Fruit fly (Drosophila melanogaster): ENCODE data around the gene CG14073.

The CG14073 gene

dm6 chr3L:18861893-18862292 lies 41.4 kb upstream of the CG14073 start (continued):
- no peak for TF ChIP-seq zen2 (GFP tag; IDR thresholded peaks at IDR 0.05; ENCODE audit: partially characterized antibody)
- TF ChIP-seq CG6791 (GFP tag; IDR thresholded peaks at IDR 0.05; ENCODE audit: partially characterized antibody) = no peak
- no peak for TF ChIP-seq Dip2 (GFP tag; IDR thresholded peaks at IDR 0.05)
- TF ChIP-seq chinmo (GFP tag; IDR thresholded peaks at IDR 0.05; ENCODE audit: partially characterized antibody) = peak; percentile 65; the same call in 1 of the 4 replicates

DNA sequence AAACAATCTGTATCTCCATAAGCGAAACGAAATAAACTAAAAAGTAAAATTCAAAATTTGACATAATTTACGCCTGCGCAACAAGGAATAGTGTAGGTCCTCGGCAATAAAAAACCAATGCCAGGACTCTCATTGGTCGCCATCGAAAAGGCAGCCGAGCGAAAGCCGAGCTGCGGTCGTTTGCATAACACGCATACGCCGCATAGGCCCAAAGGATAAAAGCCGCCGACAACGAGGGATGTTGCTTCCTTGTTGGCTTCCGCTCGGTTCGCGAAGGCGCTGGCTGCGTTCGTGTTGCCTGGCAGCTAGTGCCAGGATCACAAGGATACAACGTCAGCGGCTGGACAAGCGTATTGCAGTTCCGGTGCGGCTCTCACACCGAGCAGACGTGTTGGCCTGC lies 40.0 kb upstream of the CG14073 start:
- TF ChIP-seq HLH3B (GFP tag; IDR thresholded peaks at IDR 0.05) (no peak), CG7372 (GFP tag; IDR thresholded peaks at IDR 0.05) (peak; percentile 75; the same call in 1 of the 2 replicates), Deaf1 (tag; optimal IDR thresholded peaks at IDR 0.05) (peak; percentile 93), phol (tag; optimal IDR thresholded peaks at IDR 0.05) (no peak), CG10565 (GFP tag; optimal IDR thresholded peaks at IDR 0.05) (no peak), chm (GFP tag; IDR thresholded peaks at IDR 0.05) (no peak), Ets65A (GFP tag) (peak; percentile 46), tup (GFP tag; optimal IDR thresholded peaks at IDR 0.05) (no peak), CG34376 (GFP tag; optimal IDR thresholded peaks at IDR 0.05) (no peak), Lim3 (GFP tag; IDR thresholded peaks at IDR 0.05) (no peak), Nf-YC (tag; optimal IDR thresholded peaks at IDR 0.05) (peak; percentile 92), zen2 (GFP tag; IDR thresholded peaks at IDR 0.05; ENCODE audit: partially characterized antibody) (no peak), Nf-YB (GFP tag; optimal IDR thresholded peaks at IDR 0.05) (peak; percentile 73), Hey (tag; optimal IDR thresholded peaks at IDR 0.05) (no peak), ewg (GFP tag; optimal IDR thresholded peaks at IDR 0.05) (peak; percentile 37)

- TF ChIP-seq ken (GFP tag; IDR thresholded peaks at IDR 0.05) (no peak), CG13894 (tag; optimal IDR thresholded peaks at IDR 0.05) (no peak), CG18476 (GFP tag; optimal IDR thresholded peaks at IDR 0.05) (peak; percentile 49), Abd-B (GFP tag; optimal IDR thresholded peaks at IDR 0.05) (no peak), Poxn (GFP tag; IDR thresholded peaks at IDR 0.05) (no peak), CG10462 (GFP tag; optimal IDR thresholded peaks at IDR 0.05) (no peak), CG2875 (GFP tag; optimal IDR thresholded peaks at IDR 0.05) (no peak), pros (GFP tag; optimal IDR thresholded peaks at IDR 0.05) (peak; percentile 62), CG9817 (tag; optimal IDR thresholded peaks at IDR 0.05) (no peak), MTF-1 (GFP tag; optimal IDR thresholded peaks at IDR 0.05; ENCODE audit: borderline replicate concordance) (no peak), CG18599 (GFP tag; optimal IDR thresholded peaks at IDR 0.05) (no peak), cg (GFP tag; optimal IDR thresholded peaks at IDR 0.05) (peak; percentile 37), oc (tag; optimal IDR thresholded peaks at IDR 0.05) (no peak), Dll (GFP tag; IDR thresholded peaks at IDR 0.05; ENCODE audit: partially characterized antibody) (no peak), Ets65A (GFP tag) (peak; percentile 64), vfl (GFP tag; optimal IDR thresholded peaks at IDR 0.05) (no peak), jing (GFP tag; optimal IDR thresholded peaks at IDR 0.05) (no peak), CG15514 (GFP tag; optimal IDR thresholded peaks at IDR 0.05) (no peak), Hand (GFP tag; optimal IDR thresholded peaks at IDR 0.05) (no peak), phol (tag; optimal IDR thresholded peaks at IDR 0.05) (no peak), CG1602 (GFP tag; optimal IDR thresholded peaks at IDR 0.05) (no peak), tio (GFP tag; optimal IDR thresholded peaks at IDR 0.05) (no peak), Dbx (GFP tag; IDR thresholded peaks at IDR 0.05) (no peak), shn (GFP tag; optimal IDR thresholded peaks at IDR 0.05) (no peak), CG2199 (GFP tag; IDR thresholded peaks at IDR 0.05) (0 out of 3 replicates have a peak, but pooled peaks have one; percentile 86), Sox102F (GFP tag; optimal IDR thresholded peaks at IDR 0.05) (no peak), D (optimal IDR thresholded peaks at IDR 0.05) (peak; percentile 45), D (GFP tag; optimal IDR thresholded peaks at IDR 0.05) (no peak), CoRest (tag; optimal IDR thresholded peaks at IDR 0.05) (no peak), CG7556 (GFP tag; optimal IDR thresholded peaks at IDR 0.05) (no peak), pum (GFP tag; optimal IDR thresholded peaks at IDR 0.05) (no peak), Atf6 (GFP tag; IDR thresholded peaks at IDR 0.05) (no peak), Nf-YC (tag; optimal IDR thresholded peaks at IDR 0.05) (peak; percentile 84)
Measured at dm6 chr3L:18854412-18854811, 33.9 kb upstream of the CG14073 start.

All from whole organism, embryonic.